Fruit fly (Drosophila melanogaster): ENCODE data around the gene klar.

dm6 chr3L:559390-560034, 19.1 kb upstream of the klar start:
- TF ChIP-seq net (GFP tag; optimal IDR thresholded peaks at IDR 0.05) (no peak), Gug (GFP tag; IDR thresholded peaks at IDR 0.05) (no peak), Eip93F (GFP tag; optimal IDR thresholded peaks at IDR 0.05) (peak; percentile 16), Ets96B (tag; optimal IDR thresholded peaks at IDR 0.05) (no peak), Sox14 (GFP tag; optimal IDR thresholded peaks at IDR 0.05) (no peak), Ets21C (GFP tag; optimal IDR thresholded peaks at IDR 0.05) (no peak), Met (GFP tag; optimal IDR thresholded peaks at IDR 0.05) (no peak), OdsH (GFP tag; optimal IDR thresholded peaks at IDR 0.05) (no peak), CG34406 (GFP tag; optimal IDR thresholded peaks at IDR 0.05) (no peak), eg (GFP tag; IDR thresholded peaks at IDR 0.05) (no peak)

Measured in whole organism, prepupa.